ENCODE assay signal across 2 fruit fly cellular contexts in genomic region chr3R:22432200-22432804, dm6.
TF ChIP-seq lines count a peak whose summit lies in the region.

No protein-coding gene starts in this region.

- TF ChIP-seq CTCF in whole organism, embryonic (GFP tag; optimal IDR thresholded peaks at IDR 0.05; lab: Kevin White, UChicago) = no peak

TF ChIP-seq in whole organism, embryonic, 481 proteins besides CTCF, POLR2A, EP300 and RAD21:
- no peak for TF ChIP-seq fd96Cb (tag; optimal IDR thresholded peaks at IDR 0.05; lab: Kevin White, UChicago)
- peak; percentile 62; the same call in 1 of the 2 replicates for TF ChIP-seq vvl (GFP tag; IDR thresholded peaks at IDR 0.05; lab: Robert Waterston, UW)
- TF ChIP-seq Myb (GFP tag; optimal IDR thresholded peaks at IDR 0.05; lab: Kevin White, UChicago) = no peak
- no peak for TF ChIP-seq Xbp1 (GFP tag; optimal IDR thresholded peaks at IDR 0.05; lab: Kevin White, UChicago)
- no peak for TF ChIP-seq her (GFP tag; optimal IDR thresholded peaks at IDR 0.05; lab: Kevin White, UChicago)
- TF ChIP-seq CG10959 (GFP tag; IDR thresholded peaks at IDR 0.05; lab: Robert Waterston, UW) = no peak
- TF ChIP-seq CG12769 (tag; optimal IDR thresholded peaks at IDR 0.05; lab: Kevin White, UChicago) = peak; percentile 88
- TF ChIP-seq Sry-δ (GFP tag; optimal IDR thresholded peaks at IDR 0.05; lab: Kevin White, UChicago) = no peak
- TF ChIP-seq grau (tag; optimal IDR thresholded peaks at IDR 0.05; lab: Kevin White, UChicago) = no peak
- TF ChIP-seq Hr78 (GFP tag; optimal IDR thresholded peaks at IDR 0.05; lab: Kevin White, UChicago) = peak in 1 of 2 experiments; percentile 82
- TF ChIP-seq tap (tag; optimal IDR thresholded peaks at IDR 0.05; lab: Kevin White, UChicago) = no peak
- no peak for TF ChIP-seq nau (GFP tag; optimal IDR thresholded peaks at IDR 0.05; lab: Kevin White, UChicago)
- no peak for TF ChIP-seq cg (GFP tag; optimal IDR thresholded peaks at IDR 0.05; lab: Kevin White, UChicago)
- no peak for TF ChIP-seq CG6765 (GFP tag; optimal IDR thresholded peaks at IDR 0.05; lab: Kevin White, UChicago)
- no peak for TF ChIP-seq jing (GFP tag; optimal IDR thresholded peaks at IDR 0.05; lab: Kevin White, UChicago)
- TF ChIP-seq CG18764 (GFP tag; optimal IDR thresholded peaks at IDR 0.05; lab: Kevin White, UChicago) = no peak
- peak; percentile 79 for TF ChIP-seq grn (GFP tag; optimal IDR thresholded peaks at IDR 0.05; lab: Kevin White, UChicago)
- no peak for TF ChIP-seq org-1 (GFP tag; optimal IDR thresholded peaks at IDR 0.05; lab: Kevin White, UChicago)
- TF ChIP-seq CG15269 (tag; optimal IDR thresholded peaks at IDR 0.05; lab: Kevin White, UChicago) = peak; percentile 77
- peak in 1 of 2 experiments; percentile 9 for TF ChIP-seq Pdp1 (GFP tag; optimal IDR thresholded peaks at IDR 0.05; lab: Kevin White, UChicago)
- no peak for TF ChIP-seq CG12071 (GFP tag; optimal IDR thresholded peaks at IDR 0.05; lab: Kevin White, UChicago)
- peak; percentile 79 for TF ChIP-seq oc (tag; optimal IDR thresholded peaks at IDR 0.05; lab: Kevin White, UChicago)
- peak; percentile 96 for TF ChIP-seq abd-A (tag; optimal IDR thresholded peaks at IDR 0.05; lab: Kevin White, UChicago)
- no peak for TF ChIP-seq Ets97D (GFP tag; optimal IDR thresholded peaks at IDR 0.05; lab: Kevin White, UChicago)
- TF ChIP-seq mam (GFP tag; optimal IDR thresholded peaks at IDR 0.05; lab: Kevin White, UChicago) = no peak
- no peak for TF ChIP-seq CG10267 (tag; optimal IDR thresholded peaks at IDR 0.05; lab: Kevin White, UChicago)
- 0 out of 3 replicates have a peak, but pooled peaks have one; percentile 2 for TF ChIP-seq sr (GFP tag; IDR thresholded peaks at IDR 0.05; lab: Robert Waterston, UW)
- TF ChIP-seq Awh (GFP tag; IDR thresholded peaks at IDR 0.05; lab: Robert Waterston, UW) = peak; percentile 70
- no peak for TF ChIP-seq kay (GFP tag; optimal IDR thresholded peaks at IDR 0.05; lab: Kevin White, UChicago)
- TF ChIP-seq sd (tag; optimal IDR thresholded peaks at IDR 0.05; lab: Kevin White, UChicago) = peak; percentile 31
TF ChIP-seq in whole organism, embryonic: peak in this region for 11.

TF ChIP-seq in whole organism, prepupa, 60 proteins besides CTCF, POLR2A, EP300 and RAD21:
- TF ChIP-seq svp (GFP tag; lab: Kevin White, UChicago) (peak; percentile 65), CG10631 (GFP tag; optimal IDR thresholded peaks at IDR 0.05; lab: Kevin White, UChicago) (no peak)
